Fruit fly (Drosophila melanogaster): ENCODE measurements around the gene mthl2.

The mthl2 gene

DNA sequence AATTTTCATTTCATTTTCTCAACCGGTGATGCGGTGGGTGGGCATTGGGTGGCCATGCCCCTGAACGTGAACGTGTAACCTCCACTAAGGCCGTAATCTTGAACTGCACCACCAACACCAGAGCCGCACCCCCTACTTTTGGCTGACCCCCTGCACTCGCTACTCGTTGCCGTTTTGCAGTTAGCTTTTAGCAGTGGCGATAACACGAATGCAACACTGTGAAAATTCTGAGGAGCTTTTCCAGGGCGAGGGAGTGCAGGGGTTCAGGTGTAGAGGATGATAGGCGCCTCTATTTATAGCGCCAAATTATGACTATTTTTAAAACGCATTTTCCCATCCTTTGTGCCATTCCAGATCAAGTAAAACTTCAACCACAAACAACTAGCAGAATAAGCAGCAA, 39.1 kb downstream of the mthl2 start:
- no peak for TF ChIP-seq Dfd (GFP tag; optimal IDR thresholded peaks at IDR 0.05)
- TF ChIP-seq Sp1 (GFP tag; optimal IDR thresholded peaks at IDR 0.05), result no peak
- TF ChIP-seq usp (GFP tag; optimal IDR thresholded peaks at IDR 0.05), result no peak
- no peak for TF ChIP-seq sage (GFP tag; optimal IDR thresholded peaks at IDR 0.05)

DNA sequence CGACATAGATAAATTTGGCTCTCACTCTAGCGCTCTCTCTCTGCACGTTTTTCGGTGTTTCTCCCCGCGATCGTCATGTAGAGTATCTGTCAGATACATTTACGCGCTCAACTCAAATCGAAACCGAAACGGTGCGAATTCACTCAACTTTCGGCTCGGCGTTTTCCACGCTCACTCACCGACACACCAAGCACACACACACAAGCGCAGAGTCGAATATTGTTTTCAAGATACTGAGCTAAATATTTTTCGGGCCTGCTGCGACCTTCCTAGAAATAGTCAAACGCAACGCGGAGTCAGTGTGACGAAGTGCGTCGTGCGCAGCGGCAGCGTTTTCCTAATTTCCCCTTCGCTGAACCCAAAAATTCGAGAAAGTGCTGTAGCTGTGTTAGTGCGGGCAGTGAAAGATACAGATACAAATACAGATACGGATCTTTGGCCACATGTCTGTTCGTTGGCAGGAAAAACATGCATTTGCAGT, 49.9 kb downstream of the mthl2 start, which contains the start of gene lin-28:
Gene lin-28, plus strand, starts transcription at position 279 of the 481 bp plus-strand sequence.
- TF ChIP-seq ey (GFP tag; optimal IDR thresholded peaks at IDR 0.05) (no peak), OdsH (GFP tag; optimal IDR thresholded peaks at IDR 0.05) (no peak), usp (GFP tag; optimal IDR thresholded peaks at IDR 0.05) (no peak), Mio (GFP tag; optimal IDR thresholded peaks at IDR 0.05) (no peak), h (GFP tag; optimal IDR thresholded peaks at IDR 0.05) (no peak), sv (GFP tag; optimal IDR thresholded peaks at IDR 0.05) (no peak), Dfd (GFP tag; optimal IDR thresholded peaks at IDR 0.05) (no peak), sage (GFP tag; optimal IDR thresholded peaks at IDR 0.05) (no peak), rgr (GFP tag; optimal IDR thresholded peaks at IDR 0.05) (no peak), foxo (GFP tag; optimal IDR thresholded peaks at IDR 0.05) (no peak), fru (GFP tag; optimal IDR thresholded peaks at IDR 0.05) (no peak), Sp1 (GFP tag; optimal IDR thresholded peaks at IDR 0.05) (no peak), br (GFP tag; optimal IDR thresholded peaks at IDR 0.05) (no peak), jim (GFP tag; optimal IDR thresholded peaks at IDR 0.05) (no peak), woc (GFP tag; optimal IDR thresholded peaks at IDR 0.05) (no peak), Rel (GFP tag; optimal IDR thresholded peaks at IDR 0.05) (no peak), Rel (tag; optimal IDR thresholded peaks at IDR 0.05) (no peak), Hnf4 (GFP tag; optimal IDR thresholded peaks at IDR 0.05) (no peak), lola (GFP tag; optimal IDR thresholded peaks at IDR 0.05) (no peak), HLH106 (tag; optimal IDR thresholded peaks at IDR 0.05) (no peak)

DNA sequence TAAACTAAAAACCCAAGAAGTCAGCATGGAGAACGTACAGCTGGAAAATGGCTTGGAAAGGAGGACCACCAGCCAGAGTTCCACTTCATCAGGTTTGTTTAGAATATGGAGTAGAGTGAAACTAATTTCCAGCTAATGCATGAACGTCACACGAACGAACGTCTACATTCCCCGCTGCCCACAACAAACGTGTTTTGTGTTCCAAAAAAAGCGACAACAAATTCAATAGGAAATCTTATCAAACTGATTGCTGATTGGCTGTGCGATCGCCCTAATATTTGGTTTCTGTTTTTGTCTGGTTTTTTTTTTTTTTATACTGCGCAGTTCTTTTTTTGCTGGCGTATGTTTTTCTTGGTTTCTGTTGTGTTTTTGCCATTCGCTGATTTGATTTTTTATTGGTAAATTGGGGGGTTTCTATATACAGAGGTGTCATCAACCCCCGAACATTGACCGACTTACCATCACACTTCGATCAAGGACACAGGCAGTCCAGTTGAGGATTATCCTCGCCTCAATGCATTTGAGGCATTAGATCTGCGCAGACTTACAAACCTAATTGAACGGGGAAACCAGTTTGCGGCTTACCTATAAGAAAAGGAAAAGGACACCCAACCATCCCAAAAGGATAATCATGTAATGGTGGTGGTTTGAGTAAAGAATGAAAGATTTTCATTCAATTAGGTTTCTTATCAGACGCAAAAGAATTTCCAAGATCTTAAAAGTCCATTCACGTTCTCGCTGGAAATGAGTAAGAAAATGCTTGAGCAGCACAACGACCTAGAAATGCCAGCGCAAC, 50.6 kb downstream of the mthl2 start:
- TF ChIP-seq jim (GFP tag; optimal IDR thresholded peaks at IDR 0.05), result no peak
- TF ChIP-seq GATAd (GFP tag; optimal IDR thresholded peaks at IDR 0.05), result no peak
- peak; percentile 4 for TF ChIP-seq CrebA (GFP tag; optimal IDR thresholded peaks at IDR 0.05; ENCODE audit: borderline replicate concordance)
- TF ChIP-seq dsf (GFP tag; optimal IDR thresholded peaks at IDR 0.05; ENCODE audit: borderline replicate concordance), result no peak
- TF ChIP-seq psq (GFP tag; optimal IDR thresholded peaks at IDR 0.05), result peak; percentile 48
- no peak for TF ChIP-seq Rel (GFP tag; optimal IDR thresholded peaks at IDR 0.05)
- TF ChIP-seq Rel (tag; optimal IDR thresholded peaks at IDR 0.05), result peak; percentile 84
- TF ChIP-seq tai (GFP tag; optimal IDR thresholded peaks at IDR 0.05), result no peak
- TF ChIP-seq brk (GFP tag; optimal IDR thresholded peaks at IDR 0.05), result no peak
- TF ChIP-seq Myc (optimal IDR thresholded peaks at IDR 0.05), result no peak
- no peak for TF ChIP-seq rgr (GFP tag; optimal IDR thresholded peaks at IDR 0.05)
- TF ChIP-seq Sp1 (GFP tag; optimal IDR thresholded peaks at IDR 0.05), result no peak
- TF ChIP-seq Jra (GFP tag; optimal IDR thresholded peaks at IDR 0.05), result no peak
- TF ChIP-seq foxo (GFP tag; optimal IDR thresholded peaks at IDR 0.05), result no peak
- TF ChIP-seq CG32264 (GFP tag; optimal IDR thresholded peaks at IDR 0.05), result no peak
- TF ChIP-seq dl (GFP tag; optimal IDR thresholded peaks at IDR 0.05; ENCODE audit: insufficient read depth in 1 of 2, partially characterized antibody in 2 of 2), result no peak
- TF ChIP-seq dmrt93B (GFP tag; optimal IDR thresholded peaks at IDR 0.05), result no peak
- no peak for TF ChIP-seq h (GFP tag; optimal IDR thresholded peaks at IDR 0.05)
- no peak for TF ChIP-seq Hr78 (GFP tag; optimal IDR thresholded peaks at IDR 0.05)
- no peak for TF ChIP-seq Mio (GFP tag; optimal IDR thresholded peaks at IDR 0.05)

DNA sequence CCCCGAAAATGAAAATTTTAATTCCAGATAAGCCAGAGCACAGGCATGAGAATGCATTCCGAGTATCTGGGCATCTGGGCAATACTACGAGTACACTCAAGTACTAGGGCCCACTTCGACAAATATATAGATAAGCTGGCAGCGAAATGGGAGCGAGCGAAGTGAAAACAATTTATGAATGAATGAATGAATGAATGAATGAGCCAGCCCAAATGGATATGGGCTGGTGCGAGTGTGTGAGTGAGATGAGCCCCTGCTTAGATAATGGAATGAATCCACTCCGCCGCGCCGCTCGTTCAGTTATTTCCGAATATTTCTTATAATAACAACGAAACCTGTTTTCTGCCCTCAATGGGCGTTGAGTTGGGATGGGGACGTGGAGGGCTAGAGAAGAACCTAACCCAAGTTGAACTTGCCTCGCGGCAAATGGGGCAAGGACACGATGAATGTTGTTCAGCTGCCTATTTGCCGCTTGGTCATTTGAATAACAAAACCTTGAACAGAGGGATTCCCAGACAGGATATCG, 51.2 kb downstream of the mthl2 start:
- TF ChIP-seq Hnf4 (GFP tag; optimal IDR thresholded peaks at IDR 0.05) (no peak), Hr83 (GFP tag; optimal IDR thresholded peaks at IDR 0.05; ENCODE audit: poor library complexity, severe bottlenecking) (no peak), dsf (GFP tag; optimal IDR thresholded peaks at IDR 0.05; ENCODE audit: borderline replicate concordance) (no peak), Dfd (GFP tag; optimal IDR thresholded peaks at IDR 0.05) (no peak), pan (optimal IDR thresholded peaks at IDR 0.05) (no peak), dmrt93B (GFP tag; optimal IDR thresholded peaks at IDR 0.05) (no peak), jim (GFP tag; optimal IDR thresholded peaks at IDR 0.05) (no peak), Myc (optimal IDR thresholded peaks at IDR 0.05) (no peak), br (GFP tag; optimal IDR thresholded peaks at IDR 0.05) (no peak), HLH106 (tag; optimal IDR thresholded peaks at IDR 0.05) (no peak), sage (GFP tag; optimal IDR thresholded peaks at IDR 0.05) (no peak), fru (GFP tag; optimal IDR thresholded peaks at IDR 0.05) (no peak), Abd-B (GFP tag; optimal IDR thresholded peaks at IDR 0.05) (no peak), OdsH (GFP tag; optimal IDR thresholded peaks at IDR 0.05) (no peak)
